Worm (Caenorhabditis elegans): ENCODE results near the gene cest-9.1.

ce11 chrX:12179090-12179488 lies 46.9 kb upstream of the cest-9.1 start:
- TF ChIP-seq nhr-28 (tag; optimal IDR thresholded peaks at IDR 0.05): no peak
- no peak for TF ChIP-seq hlh-1 (tag; optimal IDR thresholded peaks at IDR 0.05)
- no peak for TF ChIP-seq nhr-76 (tag; optimal IDR thresholded peaks at IDR 0.05)
